Worm (Caenorhabditis elegans): ENCODE results near the gene F21D9.11.

F21D9.11 gene

DNA sequence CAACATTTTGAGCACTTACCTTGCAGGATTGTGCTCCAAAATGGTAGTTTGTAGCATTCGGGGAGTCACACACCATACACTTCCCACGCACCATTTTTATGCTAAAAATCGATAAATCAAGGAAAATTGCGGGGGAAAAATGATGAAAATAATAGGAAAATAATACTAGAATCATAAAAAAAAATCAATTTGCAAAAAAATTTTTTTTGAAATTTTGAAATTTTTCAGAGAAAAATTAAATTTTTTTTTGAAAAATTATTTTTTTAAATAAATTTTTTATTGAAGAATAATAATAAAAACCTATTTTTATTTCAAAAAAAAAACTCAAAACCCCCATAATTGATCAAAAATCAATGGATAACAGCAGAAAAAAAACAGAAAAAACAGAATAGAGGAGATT, 40.1 kb upstream of the F21D9.11 start, which contains the start of gene nhr-79:
Gene nhr-79, minus strand, starts transcription at position 101 of the 400 bp plus-strand sequence.
- TF ChIP-seq pha-2 (tag; optimal IDR thresholded peaks at IDR 0.05) (no peak), ceh-19 (GFP tag; optimal IDR thresholded peaks at IDR 0.05) (no peak), fkh-10 (GFP tag; optimal IDR thresholded peaks at IDR 0.05) (no peak), hlh-13 (GFP tag; optimal IDR thresholded peaks at IDR 0.05) (no peak), T23F11.4 (GFP tag; optimal IDR thresholded peaks at IDR 0.05) (no peak), ceh-6 (GFP tag; optimal IDR thresholded peaks at IDR 0.05) (no peak), ahr-1 (tag; optimal IDR thresholded peaks at IDR 0.05) (no peak), hlh-8 (tag; optimal IDR thresholded peaks at IDR 0.05) (no peak), dve-1 (tag; optimal IDR thresholded peaks at IDR 0.05) (no peak), ceh-34 (tag; optimal IDR thresholded peaks at IDR 0.05) (no peak), C38D4.7 (GFP tag; optimal IDR thresholded peaks at IDR 0.05) (no peak), ceh-2 (tag; optimal IDR thresholded peaks at IDR 0.05) (no peak), rnt-1 (tag; optimal IDR thresholded peaks at IDR 0.05) (no peak), C08G9.2 (tag; optimal IDR thresholded peaks at IDR 0.05) (no peak), zip-5 (tag; optimal IDR thresholded peaks at IDR 0.05) (no peak), ama-1 (optimal IDR thresholded peaks at IDR 0.05) (no peak)

DNA sequence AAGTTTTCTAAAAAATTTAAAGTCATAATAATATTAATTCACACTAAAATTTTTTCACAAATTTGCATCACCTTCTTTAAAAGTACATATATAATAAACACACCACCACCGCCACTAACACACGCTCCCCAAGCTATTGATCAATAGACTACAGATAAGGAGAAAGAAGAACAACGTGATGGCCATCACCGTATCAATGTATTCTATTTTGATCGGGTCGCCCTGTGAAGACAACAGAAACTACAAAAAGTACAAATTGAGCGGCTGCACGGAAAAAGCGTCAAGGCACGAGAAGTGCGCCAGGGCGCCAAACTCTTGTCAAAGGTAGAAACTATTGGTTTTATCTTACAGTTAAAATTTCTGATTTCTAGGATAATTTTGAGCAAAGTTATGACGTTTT, 39.6 kb upstream of the F21D9.11 start:
- TF ChIP-seq pag-3 (tag; optimal IDR thresholded peaks at IDR 0.05; ENCODE audit: borderline replicate concordance) = no peak
- TF ChIP-seq elt-2 (tag; optimal IDR thresholded peaks at IDR 0.05) = peak; percentile 40

DNA sequence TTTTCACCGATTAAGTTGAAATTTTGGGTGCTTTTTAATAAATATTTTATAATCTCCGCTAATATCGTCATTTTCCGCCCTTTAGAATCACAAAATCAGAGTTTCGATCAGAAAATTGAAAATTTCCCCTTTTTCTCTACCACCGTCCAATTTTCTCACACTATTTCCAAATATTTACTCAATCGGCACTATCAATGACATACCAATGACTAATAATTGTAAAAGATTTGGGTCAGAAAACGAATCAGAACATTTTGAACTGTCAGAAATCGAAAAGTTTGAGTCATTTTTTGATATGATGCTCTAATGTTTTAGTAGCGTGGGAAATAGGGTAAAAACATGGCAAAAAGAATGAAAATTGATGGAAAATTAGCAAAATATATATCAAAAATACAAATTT, 34.8 kb upstream of the F21D9.11 start, which contains the start of gene srr-2:
Gene srr-2, minus strand, starts transcription at position 73 of the 400 bp plus-strand sequence.
- no peak for TF ChIP-seq mec-3 (tag; optimal IDR thresholded peaks at IDR 0.05; ENCODE audit: borderline replicate concordance)
- TF ChIP-seq ztf-16 (tag; optimal IDR thresholded peaks at IDR 0.05) = no peak
- no peak for TF ChIP-seq ceh-31 (tag; optimal IDR thresholded peaks at IDR 0.05)
- TF ChIP-seq C38D4.7 (GFP tag; optimal IDR thresholded peaks at IDR 0.05) = no peak
- no peak for TF ChIP-seq hlh-6 (tag; optimal IDR thresholded peaks at IDR 0.05)

DNA sequence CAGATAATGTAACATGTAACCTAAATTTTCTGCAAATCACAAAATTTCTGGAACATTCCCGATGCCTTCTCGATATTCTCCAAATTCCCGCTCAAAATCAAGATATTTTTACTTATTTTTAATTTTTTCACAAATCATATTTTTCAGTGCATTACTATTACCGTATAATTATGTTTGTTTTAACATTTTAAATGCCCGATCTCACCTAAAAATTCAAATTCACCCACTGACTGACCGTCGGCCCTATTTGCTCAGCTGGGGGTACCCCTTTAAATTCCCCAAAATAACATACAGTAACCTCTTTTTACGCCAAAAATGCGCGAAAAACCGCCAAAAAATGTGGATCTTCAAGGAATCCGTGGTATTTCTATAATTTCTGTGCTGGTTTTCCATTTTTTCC, 34.3 kb upstream of the F21D9.11 start, which contains the start of gene oac-49:
Gene oac-49, plus strand, starts transcription at position 301 of the 400 bp plus-strand sequence.
- TF ChIP-seq ref-2 (tag; optimal IDR thresholded peaks at IDR 0.05) (no peak), nhr-232 (tag; optimal IDR thresholded peaks at IDR 0.05) (no peak), C38D4.7 (GFP tag; optimal IDR thresholded peaks at IDR 0.05) (no peak), ceh-14 (tag; optimal IDR thresholded peaks at IDR 0.05) (no peak), zip-5 (tag; optimal IDR thresholded peaks at IDR 0.05) (no peak), F13H6.1 (tag; optimal IDR thresholded peaks at IDR 0.05) (no peak), lin-11 (tag; optimal IDR thresholded peaks at IDR 0.05) (no peak), nhr-11 (tag; optimal IDR thresholded peaks at IDR 0.05) (no peak), dmd-4 (tag; optimal IDR thresholded peaks at IDR 0.05; ENCODE audit: borderline replicate concordance) (no peak), eyg-1 (tag; optimal IDR thresholded peaks at IDR 0.05) (no peak), ceh-19 (GFP tag; optimal IDR thresholded peaks at IDR 0.05) (no peak), C08G9.2 (tag; optimal IDR thresholded peaks at IDR 0.05) (no peak), K09A11.1 (tag; optimal IDR thresholded peaks at IDR 0.05; ENCODE audit: insufficient read depth) (no peak), mec-3 (tag; optimal IDR thresholded peaks at IDR 0.05; ENCODE audit: borderline replicate concordance) (no peak), ztf-16 (tag; optimal IDR thresholded peaks at IDR 0.05) (no peak), fkh-10 (GFP tag; optimal IDR thresholded peaks at IDR 0.05) (no peak), ceh-31 (tag; optimal IDR thresholded peaks at IDR 0.05) (no peak), npax-4 (tag; optimal IDR thresholded peaks at IDR 0.05) (no peak), lim-6 (tag; optimal IDR thresholded peaks at IDR 0.05) (no peak), nfya-1 (tag; optimal IDR thresholded peaks at IDR 0.05) (no peak)

DNA sequence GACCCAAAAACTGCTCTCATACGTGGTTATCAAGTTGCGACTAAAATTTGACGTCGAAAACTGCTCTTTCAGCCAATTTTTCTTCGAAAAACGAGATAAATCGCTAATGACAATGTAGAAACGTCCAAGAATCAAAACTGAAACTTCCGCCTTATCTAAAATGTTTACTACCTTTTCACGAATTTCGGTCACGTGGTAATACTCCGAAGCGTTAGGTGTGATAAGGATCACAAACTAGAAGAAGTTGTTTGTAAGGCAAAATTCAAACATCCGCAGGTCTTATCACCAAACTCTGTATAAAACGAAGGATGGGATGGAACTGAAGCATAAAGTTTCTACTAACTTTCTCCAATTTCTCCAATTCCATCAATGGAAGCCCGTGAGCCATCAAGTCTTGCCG, 21.5 kb upstream of the F21D9.11 start, which contains the start of gene sqst-3:
Gene sqst-3, plus strand, starts transcription at position 370 of the 400 bp plus-strand sequence.
- TF ChIP-seq rnt-1 (tag; optimal IDR thresholded peaks at IDR 0.05) = no peak
- no peak for TF ChIP-seq ref-2 (tag; optimal IDR thresholded peaks at IDR 0.05)
- no peak for TF ChIP-seq pha-4 (tag; optimal IDR thresholded peaks at IDR 0.05)
- no peak for TF ChIP-seq ztf-16 (tag; optimal IDR thresholded peaks at IDR 0.05)
- TF ChIP-seq hlh-8 (tag; optimal IDR thresholded peaks at IDR 0.05) = no peak
- no peak for TF ChIP-seq unc-42 (tag; optimal IDR thresholded peaks at IDR 0.05)
